Worm (Caenorhabditis elegans): ENCODE results near the gene W06G6.2.

- no peak for TF ChIP-seq lin-13 (GFP tag; optimal IDR thresholded peaks at IDR 0.05)
- no peak for TF ChIP-seq ceh-82 (tag; optimal IDR thresholded peaks at IDR 0.05)
- no peak for TF ChIP-seq nhr-25 (tag; optimal IDR thresholded peaks at IDR 0.05)
- TF ChIP-seq egl-27 (tag; optimal IDR thresholded peaks at IDR 0.05) = no peak
- no peak for TF ChIP-seq lsy-2 (tag; optimal IDR thresholded peaks at IDR 0.05)
- TF ChIP-seq snpc-4 (tag; optimal IDR thresholded peaks at IDR 0.05) = no peak
- TF ChIP-seq blmp-1 (tag; optimal IDR thresholded peaks at IDR 0.05; ENCODE audit: insufficient read depth) = no peak
- TF ChIP-seq sma-3 (GFP tag; optimal IDR thresholded peaks at IDR 0.05) = no peak
- TF ChIP-seq mdl-1 (tag; optimal IDR thresholded peaks at IDR 0.05) = no peak
- no peak for TF ChIP-seq skn-1 (tag; optimal IDR thresholded peaks at IDR 0.05)
- no peak for TF ChIP-seq nhr-77 (tag; optimal IDR thresholded peaks at IDR 0.05)
Measured at ce11 chrV:16620874-16621273, 8.2 kb upstream of the W06G6.2 start, which contains the start of gene Y70C5A.3.

Measured in whole organism, L2 larva.